Worm (Caenorhabditis elegans) whole organism, early embryonic: ENCODE results near the gene F10G7.12.

Source experiments
- B0310.2 ChIP-seq: sonication (generic microtip); optimal IDR thresholded peaks from 2 replicates; lab custom pipeline; 2016; ENCODE audit warnings: mild to moderate bottlenecking, missing genetic modification characterization, missing compliant biosample characterization
- F13C5.2 ChIP-seq: sonication (generic microtip); optimal IDR thresholded peaks from 2 replicates; lab custom pipeline; 2017; ENCODE audit warnings: mild to moderate bottlenecking, missing genetic modification characterization, inconsistent platforms, missing compliant biosample characterization
- aly-1 ChIP-seq: sonication (generic microtip); optimal IDR thresholded peaks from 2 replicates; lab custom pipeline; 2016; ENCODE audit warnings: missing genetic modification characterization, missing compliant biosample characterization
- ama-1 ChIP-seq: fragments of 150-350 bp; optimal IDR thresholded peaks from 2 replicates; lab custom pipeline; 2014
- ceh-13 ChIP-seq: fragments of 200-800 bp; sonication (Bioruptor generic); optimal IDR thresholded peaks from 2 replicates; lab custom pipeline; 2018; ENCODE audit warnings: mild to moderate bottlenecking, missing genetic modification characterization, missing compliant biosample characterization
- ceh-36 ChIP-seq: sonication (generic microtip); optimal IDR thresholded peaks from 2 replicates; lab custom pipeline; 2016; ENCODE audit warnings: missing genetic modification characterization, inconsistent platforms, missing compliant biosample characterization
- ets-7 ChIP-seq: sonication (generic microtip); optimal IDR thresholded peaks from 2 replicates; lab custom pipeline; 2016; ENCODE audit warnings: missing genotype, missing genetic modification characterization, missing compliant biosample characterization
- flt-1 ChIP-seq: fragments of 200-800 bp; sonication (Bioruptor generic); IDR thresholded peaks from 2 replicates; pipeline ENCODE4 v1.3.6; 2022; ENCODE audit warnings: missing genetic modification characterization, missing compliant biosample characterization
- hmbx-1 ChIP-seq: sonication (generic microtip); optimal IDR thresholded peaks from 2 replicates; lab custom pipeline; 2016; ENCODE audit warnings: mild to moderate bottlenecking, missing genetic modification characterization, missing compliant biosample characterization
- hmg-4 ChIP-seq: fragments of 200-800 bp; sonication (Bioruptor generic); optimal IDR thresholded peaks from 2 replicates; lab custom pipeline; 2018; ENCODE audit warnings: mild to moderate bottlenecking, missing genetic modification characterization, missing compliant biosample characterization
- hnd-1 ChIP-seq: sonication (generic microtip); optimal IDR thresholded peaks from 2 replicates; lab custom pipeline; 2016; ENCODE audit warnings: missing genetic modification characterization, missing compliant biosample characterization
- pes-1 ChIP-seq: fragments of 200-800 bp; sonication (Bioruptor generic); IDR thresholded peaks from 2 replicates; pipeline ENCODE4 v1.3.6; 2022; ENCODE audit warnings: missing genetic modification reagents, missing genetic modification characterization, missing compliant biosample characterization
- scrt-1 ChIP-seq: fragments of 200-800 bp; sonication (Bioruptor generic); IDR thresholded peaks from 2 replicates; pipeline ENCODE4 v1.3.6; 2022; ENCODE audit warnings: missing genetic modification characterization, missing compliant biosample characterization
- sea-1 ChIP-seq: fragments of 200-800 bp; sonication (Bioruptor generic); conservative IDR thresholded peaks from 2 replicates; pipeline ENCODE4 v1.3.6; 2022; ENCODE audit warnings: missing genetic modification characterization, missing compliant biosample characterization
- tbx-11 ChIP-seq: fragments of 200-800 bp; sonication (Bioruptor generic); IDR thresholded peaks from 2 replicates; pipeline ENCODE4 v1.3.6; 2022; ENCODE audit warnings: missing genetic modification characterization, missing compliant biosample characterization
- tbx-37 ChIP-seq: fragments of 200-800 bp; sonication (Bioruptor generic); conservative IDR thresholded peaks from 2 replicates; pipeline ENCODE4 v1.3.6; 2022; ENCODE audit warnings: missing genetic modification reagents, missing genetic modification characterization, missing compliant biosample characterization
- tra-4 ChIP-seq: sonication (generic microtip); optimal IDR thresholded peaks from 2 replicates; lab custom pipeline; 2017; ENCODE audit warnings: missing genetic modification characterization, missing compliant biosample characterization

Gene F10G7.12

DNA sequence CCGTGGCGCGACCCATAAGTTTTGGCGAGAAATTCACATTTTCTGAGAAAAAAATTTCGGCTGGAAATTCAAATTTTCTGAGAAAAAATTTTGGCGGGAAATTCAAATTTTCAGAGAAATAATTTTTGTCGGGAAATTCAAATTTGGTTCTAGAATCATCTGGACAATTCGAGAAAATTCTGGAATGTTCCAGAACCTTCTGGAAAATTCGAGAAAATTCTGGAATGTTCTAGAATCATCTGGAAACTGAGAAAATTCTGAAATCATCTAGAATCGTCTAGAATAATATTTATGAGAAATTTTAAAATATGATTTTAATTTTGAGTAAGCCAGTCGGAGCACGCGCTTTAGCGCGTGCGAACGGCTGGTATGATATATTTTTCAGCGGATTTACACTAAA, 4.7 kb upstream of the F10G7.12 start:
- TF ChIP-seq hnd-1: no peak
- TF ChIP-seq pes-1: no peak
- TF ChIP-seq tbx-37: no peak
- TF ChIP-seq scrt-1: no peak
- no peak for TF ChIP-seq ama-1 (lab: Kevin White, UChicago)
- no peak for TF ChIP-seq aly-1 (tag; lab: Kevin White, UChicago)
- TF ChIP-seq B0310.2 (tag; lab: Kevin White, UChicago): no peak
- TF ChIP-seq ceh-13 (GFP tag; lab: Kevin White, UChicago): no peak
- no peak for TF ChIP-seq ets-7
- no peak for TF ChIP-seq hmg-4 (GFP tag; lab: Kevin White, UChicago)
- no peak for TF ChIP-seq hmbx-1
- TF ChIP-seq sea-1 (GFP tag; lab: Robert Waterston, UW): no peak
- no peak for TF ChIP-seq flt-1
- TF ChIP-seq tbx-11 (GFP tag; lab: Robert Waterston, UW): no peak

DNA sequence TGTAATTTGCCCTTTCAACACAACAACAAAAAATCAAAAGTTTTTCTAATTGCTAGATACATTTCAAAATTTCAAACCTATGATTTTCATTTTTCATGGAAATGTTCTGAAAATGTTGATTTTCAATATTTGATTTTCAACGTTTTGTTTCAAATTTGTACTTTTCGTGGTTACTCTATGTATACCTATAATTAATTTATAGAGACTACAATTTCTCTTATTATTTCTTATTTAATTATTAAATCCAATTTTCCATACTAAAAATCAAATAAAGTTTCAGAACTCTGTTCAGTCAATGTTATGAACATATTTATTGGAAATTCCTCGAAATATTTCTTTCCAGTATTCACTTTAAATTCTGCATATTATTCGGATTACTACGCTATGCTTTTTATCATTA, 2.6 kb upstream of the F10G7.12 start, which contains the start of gene sre-39:
TSS of gene sre-39 (plus strand) at position 301 of the 400 bp plus-strand sequence.
- TF ChIP-seq scrt-1 (no peak), F13C5.2 (tag; lab: Kevin White, UChicago) (no peak), pes-1 (no peak), ets-7 (no peak), sea-1 (GFP tag; lab: Robert Waterston, UW) (no peak), aly-1 (tag; lab: Kevin White, UChicago) (no peak), flt-1 (no peak), hmg-4 (GFP tag; lab: Kevin White, UChicago) (no peak), ceh-36 (no peak), hnd-1 (no peak), B0310.2 (tag; lab: Kevin White, UChicago) (no peak), tra-4 (tag; lab: Kevin White, UChicago) (no peak), tbx-11 (GFP tag; lab: Robert Waterston, UW) (no peak), ceh-13 (GFP tag; lab: Kevin White, UChicago) (no peak), ama-1 (lab: Kevin White, UChicago) (no peak), tbx-37 (no peak)

DNA sequence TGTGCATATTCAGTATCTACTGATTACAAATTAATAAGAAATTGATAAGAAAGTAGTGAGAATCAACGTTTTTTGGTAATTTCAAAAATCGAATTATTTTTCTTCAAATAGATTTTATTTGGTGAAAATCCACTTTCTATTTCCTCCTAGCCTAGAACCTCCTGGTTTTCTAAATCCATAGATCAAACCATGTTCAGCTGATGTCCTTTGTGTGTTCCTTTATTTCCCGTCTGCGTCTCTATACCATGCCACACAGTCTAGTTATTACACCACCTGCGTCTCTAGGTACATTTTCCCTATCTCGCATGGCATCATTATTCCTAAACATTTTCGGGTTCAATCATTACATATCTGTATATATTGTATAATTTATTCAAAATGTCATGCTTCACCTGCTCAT, 3.6 kb downstream of the F10G7.12 start, which contains the start of gene F10G7.5:
TSS of gene F10G7.5 (plus strand) at position 286 of the 400 bp plus-strand sequence.
- no peak for TF ChIP-seq pes-1
- TF ChIP-seq ceh-13 (GFP tag; lab: Kevin White, UChicago): no peak

DNA sequence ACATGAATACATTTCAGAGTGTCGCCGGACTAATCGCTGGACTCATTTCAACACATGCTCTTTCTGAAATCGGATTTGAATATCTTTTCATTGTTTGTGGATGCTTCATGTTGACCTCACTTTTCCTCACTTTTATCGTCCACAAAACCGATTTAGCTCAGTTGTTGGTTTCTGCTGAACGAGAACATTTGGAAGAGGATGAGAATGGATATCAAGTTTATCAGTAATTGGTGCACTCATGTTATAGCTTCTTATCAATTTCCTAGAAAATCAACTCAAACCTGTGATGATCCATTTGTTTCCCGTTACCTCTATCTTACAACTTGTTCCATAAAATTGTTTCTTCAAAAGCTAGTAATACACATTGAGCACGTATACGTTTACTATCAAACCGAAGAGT, 6.5 kb downstream of the F10G7.12 start:
- no peak for TF ChIP-seq F13C5.2 (tag; lab: Kevin White, UChicago)
- TF ChIP-seq hmbx-1: no peak
- TF ChIP-seq ceh-13 (GFP tag; lab: Kevin White, UChicago): no peak
- TF ChIP-seq scrt-1: no peak
- no peak for TF ChIP-seq aly-1 (tag; lab: Kevin White, UChicago)
- TF ChIP-seq pes-1: no peak
- no peak for TF ChIP-seq tbx-37
- TF ChIP-seq hmg-4 (GFP tag; lab: Kevin White, UChicago): no peak
- no peak for TF ChIP-seq tbx-11 (GFP tag; lab: Robert Waterston, UW)
- TF ChIP-seq ceh-36: no peak
- TF ChIP-seq hnd-1: no peak
- TF ChIP-seq tra-4 (tag; lab: Kevin White, UChicago): no peak

DNA sequence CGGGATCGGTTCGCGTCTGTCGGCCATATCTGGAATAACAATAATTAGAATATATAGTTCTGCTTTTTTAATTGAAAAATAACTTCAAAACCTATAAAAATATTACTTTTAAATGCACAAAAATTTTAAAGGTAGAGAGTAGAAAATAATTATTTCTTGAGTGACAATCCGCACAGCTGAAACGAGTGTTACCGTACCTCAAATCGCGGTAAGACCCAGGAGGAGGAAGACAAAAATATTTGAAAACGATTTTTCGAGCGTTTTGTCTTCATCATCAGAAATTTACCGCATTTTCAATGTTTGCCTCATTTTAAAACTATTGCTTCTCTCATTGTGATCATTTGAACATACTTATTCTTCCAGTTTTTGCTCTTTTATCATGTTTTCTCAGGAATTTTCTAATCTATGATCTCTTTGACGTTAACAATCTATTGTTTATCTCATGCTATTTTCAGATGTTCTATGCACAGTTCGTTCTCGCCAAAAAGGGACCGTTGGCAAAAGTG, 8.7 kb downstream of the F10G7.12 start, which contains the start of the genes rpn-5 and scc-1:
TSS of gene rpn-5 (minus strand) at position 162 of the 506 bp plus-strand sequence.
TSS of gene scc-1 (plus strand) at position 456 of the 506 bp plus-strand sequence.
- TF ChIP-seq ama-1 (lab: Kevin White, UChicago): no peak
- TF ChIP-seq sea-1 (GFP tag; lab: Robert Waterston, UW): no peak
- TF ChIP-seq ceh-36: no peak
- no peak for TF ChIP-seq hmg-4 (GFP tag; lab: Kevin White, UChicago)
- TF ChIP-seq tbx-37: no peak
- TF ChIP-seq scrt-1: no peak

DNA sequence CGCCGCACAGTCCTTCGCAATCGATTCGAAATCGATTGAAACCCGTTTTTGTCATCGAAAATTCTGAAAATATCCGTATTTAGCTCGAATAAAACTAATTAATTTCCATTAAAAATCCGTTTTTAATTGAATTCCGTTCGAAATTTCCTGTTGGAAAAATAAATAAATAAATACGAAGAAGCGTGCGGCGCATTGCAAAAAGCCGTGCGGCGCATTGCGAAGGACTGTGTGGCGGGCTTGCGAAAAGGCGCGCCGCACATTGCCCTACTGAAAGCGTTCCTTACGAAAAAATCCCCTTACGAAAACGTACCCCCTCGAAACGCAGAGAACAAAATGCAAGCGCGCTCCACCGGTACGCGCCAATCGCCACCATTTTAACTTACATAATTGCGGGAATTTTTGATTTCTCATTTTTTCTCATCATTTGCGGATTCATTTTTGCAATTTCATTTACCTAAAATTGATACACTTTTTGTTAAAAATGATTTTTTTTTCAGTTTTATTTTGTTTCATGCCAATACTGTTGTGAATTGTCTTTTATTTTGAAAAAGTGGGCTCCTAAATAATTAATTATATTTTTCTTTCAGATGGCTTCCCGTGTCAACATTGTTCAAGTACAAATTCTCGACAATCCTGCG, 12.0 kb downstream of the F10G7.12 start, which contains the start of gene unc-85:
TSS of gene unc-85 (plus strand) at position 588 of the 638 bp plus-strand sequence.
- TF ChIP-seq ets-7 (peak; percentile 58), tbx-37 (peak; percentile 45; the same call in 1 of the 2 replicates), aly-1 (tag; lab: Kevin White, UChicago) (peak; percentile 44), hmg-4 (GFP tag; lab: Kevin White, UChicago) (peak; percentile 78), tbx-11 (GFP tag; lab: Robert Waterston, UW) (peak; percentile 68), pes-1 (peak; percentile 79), sea-1 (GFP tag; lab: Robert Waterston, UW) (peak; percentile 65; the same call in 1 of the 2 replicates), flt-1 (peak; percentile 63), F13C5.2 (tag; lab: Kevin White, UChicago) (peak; percentile 81), scrt-1 (peak; percentile 71), B0310.2 (tag; lab: Kevin White, UChicago) (peak; percentile 18), hnd-1 (peak; percentile 25)

DNA sequence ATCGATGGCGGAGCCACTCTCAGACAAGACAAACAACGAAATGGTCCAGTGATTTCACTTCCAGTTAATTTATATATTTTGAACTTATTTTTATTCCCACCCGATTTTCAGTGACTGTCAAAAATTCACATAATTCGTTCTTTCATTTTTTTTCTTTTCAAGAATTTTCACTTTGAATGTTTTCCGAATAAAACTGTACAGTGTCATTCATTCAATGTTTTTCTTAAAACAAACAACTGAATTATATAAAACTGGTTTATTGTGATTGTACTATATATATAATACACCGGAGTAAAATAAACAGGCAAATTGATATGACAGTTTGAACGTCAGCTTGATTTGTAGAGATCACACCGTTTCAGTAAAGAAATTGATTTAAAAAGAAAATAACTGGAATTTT, 13.4 kb downstream of the F10G7.12 start:
- TF ChIP-seq B0310.2 (tag; lab: Kevin White, UChicago) (no peak), hmg-4 (GFP tag; lab: Kevin White, UChicago) (no peak)

DNA sequence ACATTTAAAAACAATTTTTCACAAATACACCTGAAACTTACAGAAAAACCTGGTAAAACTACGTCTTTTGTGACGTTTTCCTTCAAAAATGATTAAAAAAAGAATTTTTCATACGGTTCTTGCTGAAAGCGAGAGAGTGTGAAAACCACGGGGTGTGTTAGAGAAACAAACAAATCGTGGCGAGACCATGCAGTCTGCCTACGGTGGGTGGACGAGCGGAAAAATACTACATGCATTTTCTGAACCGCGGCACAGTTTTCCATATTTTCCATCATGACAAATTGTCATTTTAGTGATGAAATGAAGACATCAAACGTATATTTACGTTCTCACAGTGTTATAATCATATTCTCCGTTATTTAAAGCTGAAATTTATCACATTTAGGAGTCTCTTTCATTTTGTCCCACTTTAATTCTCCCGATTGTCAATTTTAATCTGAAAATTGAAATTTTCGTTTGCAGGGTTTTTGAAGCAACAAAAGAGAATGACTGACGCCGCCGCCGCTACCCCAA, 16.8 kb downstream of the F10G7.12 start, which contains the start of the genes F10G7.9 and tsn-1:
TSS of gene F10G7.9 (minus strand) at position 127 of the 513 bp plus-strand sequence.
TSS of gene tsn-1 (plus strand) at position 463 of the 513 bp plus-strand sequence.
- TF ChIP-seq tbx-11 (GFP tag; lab: Robert Waterston, UW) (no peak), F13C5.2 (tag; lab: Kevin White, UChicago) (peak; percentile 12)
